Fruit fly (Drosophila melanogaster) whole organism, prepupa: Measurements from ENCODE around the gene CG1416.
A peak's percentile ranks its signal among the peaks of the same experiment; 100 is the strongest.

Experiments
- CG11902 ChIP-seq: fragments of 200-800 bp; sonication (Bioruptor generic); optimal IDR thresholded peaks from 3 replicates; lab custom pipeline; 2016; ENCODE audit warnings: missing biosample characterization, missing genetic modification characterization
- CG15336 ChIP-seq: fragments of 200-800 bp; sonication (Bioruptor generic); IDR thresholded peaks from 2 replicates; pipeline ENCODE4 v1.3.6; 2022; ENCODE audit warnings: missing biosample characterization, missing genetic modification characterization
- CG3032 ChIP-seq: fragments of 200-800 bp; optimal IDR thresholded peaks from 2 replicates; lab custom pipeline; 2019; ENCODE audit warnings: missing biosample characterization, mild to moderate bottlenecking, missing genetic modification characterization, moderate library complexity
- CG31627 ChIP-seq: fragments of 200-800 bp; sonication (Bioruptor generic); optimal IDR thresholded peaks from 3 replicates; lab custom pipeline; 2016; ENCODE audit warnings: missing biosample characterization, missing genetic modification characterization
- Hr38 ChIP-seq: sonication (Bioruptor generic); optimal IDR thresholded peaks from 2 replicates; lab custom pipeline; 2016; ENCODE audit warnings: missing biosample characterization, missing genetic modification characterization
- Lpt ChIP-seq: fragments of 200-800 bp; sonication (Bioruptor generic); optimal IDR thresholded peaks from 3 replicates; lab custom pipeline; 2016; ENCODE audit warnings: missing biosample characterization, missing genetic modification characterization
- pdm3 ChIP-seq: fragments of 200-800 bp; sonication (Bioruptor generic); optimal IDR thresholded peaks from 3 replicates; lab custom pipeline; 2016; ENCODE audit warnings: missing biosample characterization, missing genetic modification characterization
- topi ChIP-seq: fragments of 200-800 bp; sonication (Bioruptor generic); optimal IDR thresholded peaks from 3 replicates; lab custom pipeline; 2016; ENCODE audit warnings: missing biosample characterization, missing genetic modification characterization

DNA sequence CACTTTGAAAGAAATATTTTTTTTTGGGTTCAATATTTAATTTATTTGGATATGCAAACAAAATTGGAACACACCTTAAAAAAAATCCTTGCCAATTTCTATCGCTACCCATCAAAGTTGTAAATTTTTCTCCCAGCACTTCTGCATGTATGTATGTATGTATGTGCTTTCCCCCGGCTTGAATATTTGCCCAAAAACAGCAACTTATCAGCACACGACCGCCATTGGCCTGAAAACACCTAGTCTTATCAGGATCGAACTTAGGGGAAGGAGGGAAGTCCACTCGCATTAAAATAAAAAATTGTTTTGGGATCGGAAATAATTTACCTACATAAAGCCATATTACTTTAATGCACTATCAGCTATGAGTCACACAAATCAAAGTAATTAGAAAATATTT lies 3.8 kb upstream of the CG1416 start:
- TF ChIP-seq topi (GFP tag; lab: Kevin White, UChicago) = no peak
- TF ChIP-seq CG15336 (GFP tag; lab: Robert Waterston, UW) = no peak; the same call in 1 of the 2 replicates
- TF ChIP-seq CG31627 (GFP tag; lab: Kevin White, UChicago) = peak; percentile 28
- TF ChIP-seq CG3032 (tag; lab: Kevin White, UChicago) = no peak
- TF ChIP-seq CG11902 (GFP tag; lab: Kevin White, UChicago) = no peak
- no peak for TF ChIP-seq Lpt (GFP tag; lab: Kevin White, UChicago)
- TF ChIP-seq pdm3 = peak; percentile 47
- no peak for TF ChIP-seq Hr38 (GFP tag; lab: Kevin White, UChicago)
